Fruit fly (Drosophila melanogaster) whole organism, pupa: Measurements from ENCODE around the gene Tif-IA.

ENCODE experiments used
- CG10348 ChIP-seq: fragments of 200-800 bp; sonication (Bioruptor generic); IDR thresholded peaks from 2 replicates; pipeline ENCODE4 v1.3.6; 2022; ENCODE audit warnings: missing biosample characterization, missing genetic modification characterization
- CG17806 ChIP-seq: fragments of 200-800 bp; sonication (Bioruptor generic); optimal IDR thresholded peaks from 2 replicates; lab custom pipeline; 2018; ENCODE audit warnings: missing biosample characterization, mild to moderate bottlenecking, missing genetic modification characterization, moderate library complexity
- CG32121 ChIP-seq: fragments of 200-800 bp; sonication (Bioruptor generic); IDR thresholded peaks from 2 replicates; pipeline ENCODE4 v1.3.6; 2022; ENCODE audit warnings: missing biosample characterization, missing genetic modification characterization

DNA sequence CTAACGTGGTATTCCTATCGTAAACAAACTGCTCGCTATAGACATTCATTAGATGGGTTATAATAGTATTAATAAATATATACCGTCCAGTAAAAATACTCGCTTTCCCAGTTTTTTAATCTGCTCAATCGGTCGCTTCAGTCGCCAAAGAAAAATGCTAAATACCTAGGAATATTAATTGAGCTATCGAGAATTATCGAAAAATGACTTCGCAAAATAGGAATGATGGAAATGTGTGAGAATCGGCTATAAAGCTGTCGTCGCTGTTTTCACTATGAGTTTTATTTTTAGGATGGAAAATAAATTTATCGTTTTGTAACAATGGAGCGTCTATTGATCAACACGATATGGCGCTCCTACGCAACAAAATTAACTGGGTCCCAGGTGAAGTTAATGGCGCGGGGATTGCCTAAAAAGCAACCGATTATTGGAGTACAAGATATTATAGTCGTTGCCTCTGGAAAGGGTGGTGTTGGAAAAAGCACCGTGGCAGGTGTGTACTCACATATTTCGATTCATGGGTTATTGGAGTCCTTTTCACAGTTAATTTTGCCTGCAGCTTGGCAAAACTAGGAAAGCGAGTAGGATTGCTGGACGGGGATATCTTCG, 10.0 kb upstream of the Tif-IA start, which contains the start of gene Nubpl:
- TF ChIP-seq CG32121 (GFP tag; lab: Robert Waterston, UW) (no peak), CG17806 (tag; lab: Kevin White, UChicago) (no peak), CG10348 (GFP tag; lab: Robert Waterston, UW) (no peak)
